Worm (Caenorhabditis elegans): Measurements from ENCODE around the gene T25D3.3.

The T25D3.3 gene

ce11 chrII:111267-111666 is 41.1 kb upstream of the T25D3.3 start, which contains the start of gene C50D2.1:
Gene C50D2.1 (plus strand): TSS chrII:111567.
- no peak for TF ChIP-seq lin-39 (tag; optimal IDR thresholded peaks at IDR 0.05)
- no peak for TF ChIP-seq elt-1 (tag; optimal IDR thresholded peaks at IDR 0.05)
- no peak for TF ChIP-seq sem-4 (tag; optimal IDR thresholded peaks at IDR 0.05)
- no peak for TF ChIP-seq nhr-10 (tag; optimal IDR thresholded peaks at IDR 0.05)
- TF ChIP-seq unc-55 (GFP tag; optimal IDR thresholded peaks at IDR 0.05) = no peak

ce11 chrII:112231-112630 is 40.2 kb upstream of the T25D3.3 start:
- TF ChIP-seq dmd-4 (tag; optimal IDR thresholded peaks at IDR 0.05) (no peak), zag-1 (tag; optimal IDR thresholded peaks at IDR 0.05) (no peak), sma-3 (GFP tag; optimal IDR thresholded peaks at IDR 0.05) (peak; percentile 28), mbf-1 (tag; optimal IDR thresholded peaks at IDR 0.05) (no peak), nhr-129 (tag; optimal IDR thresholded peaks at IDR 0.05) (peak; percentile 15)

- no peak for TF ChIP-seq nhr-10 (tag; optimal IDR thresholded peaks at IDR 0.05)
- no peak for TF ChIP-seq nhr-237 (tag; optimal IDR thresholded peaks at IDR 0.05)
- TF ChIP-seq F13H6.1 (tag; optimal IDR thresholded peaks at IDR 0.05) = no peak
- TF ChIP-seq nhr-12 (tag; optimal IDR thresholded peaks at IDR 0.05) = no peak
- TF ChIP-seq mbf-1 (tag; optimal IDR thresholded peaks at IDR 0.05) = no peak
- no peak for TF ChIP-seq unc-39 (tag; optimal IDR thresholded peaks at IDR 0.05)
- no peak for TF ChIP-seq nhr-25 (tag; optimal IDR thresholded peaks at IDR 0.05)
- TF ChIP-seq unc-55 (GFP tag; optimal IDR thresholded peaks at IDR 0.05) = no peak
- no peak for TF ChIP-seq nhr-11 (tag; optimal IDR thresholded peaks at IDR 0.05)
Observed at ce11 chrII:116916-117315, 35.5 kb upstream of the T25D3.3 start, which contains the start of gene srt-54. Gene srt-54 (plus strand): TSS chrII:117216.

DNA sequence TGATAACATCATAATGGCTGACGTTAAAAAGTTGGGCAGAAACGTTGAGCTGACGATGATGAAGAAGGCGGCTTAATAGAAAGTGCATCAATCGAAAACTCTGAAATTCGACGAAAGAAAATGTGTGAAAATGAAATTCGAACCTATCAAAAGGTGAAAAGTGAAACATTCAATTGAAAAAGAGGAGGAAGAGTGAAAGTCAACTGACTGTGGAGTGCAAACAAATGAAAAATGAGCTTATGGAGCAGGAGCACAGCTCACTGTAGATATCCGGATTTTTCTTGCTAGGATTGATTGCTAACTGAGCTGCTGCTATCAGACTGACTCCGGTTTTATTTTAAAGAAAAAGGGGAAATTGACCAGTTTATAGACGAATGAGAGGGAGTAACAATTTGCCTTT is 31.3 kb upstream of the T25D3.3 start, which contains the start of gene K10B4.3:
Gene K10B4.3 (minus strand): TSS at position 101 of the 400 bp plus-strand sequence.
- TF ChIP-seq Y55F3AM.14 (GFP tag; optimal IDR thresholded peaks at IDR 0.05) = no peak
- no peak for TF ChIP-seq ztf-4 (tag; optimal IDR thresholded peaks at IDR 0.05)
- no peak for TF ChIP-seq lin-39 (tag; optimal IDR thresholded peaks at IDR 0.05)
- TF ChIP-seq unc-39 (tag; optimal IDR thresholded peaks at IDR 0.05) = no peak
- TF ChIP-seq unc-55 (GFP tag; optimal IDR thresholded peaks at IDR 0.05) = no peak
- no peak for TF ChIP-seq nhr-23 (tag; optimal IDR thresholded peaks at IDR 0.05)

DNA sequence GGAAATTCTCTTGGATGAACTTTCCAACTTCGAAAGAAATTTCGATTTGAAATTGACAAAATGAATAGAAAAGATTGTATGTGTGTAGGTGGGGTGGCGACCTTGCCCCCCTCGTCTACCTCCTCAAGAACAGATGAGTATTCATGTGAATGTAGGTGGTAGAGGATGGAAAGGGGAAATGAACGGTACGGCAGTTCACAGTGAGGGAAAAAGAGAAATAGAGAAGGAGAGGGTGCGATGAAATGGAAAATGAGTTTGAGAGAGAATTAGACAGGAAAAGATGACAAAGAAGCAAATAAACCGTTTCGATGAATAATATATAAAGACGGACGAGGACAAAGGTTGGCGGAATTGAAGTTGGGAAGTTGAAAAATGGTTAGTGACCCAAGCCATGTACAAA is 30.4 kb upstream of the T25D3.3 start:
- TF ChIP-seq fos-1 (tag; optimal IDR thresholded peaks at IDR 0.05) = peak; percentile 35
- no peak for TF ChIP-seq ceh-16 (tag; optimal IDR thresholded peaks at IDR 0.05)
- peak; percentile 8 for TF ChIP-seq C34F6.9 (tag; optimal IDR thresholded peaks at IDR 0.05)
- TF ChIP-seq nhr-21 (tag; optimal IDR thresholded peaks at IDR 0.05) = no peak
- TF ChIP-seq sma-3 (GFP tag; optimal IDR thresholded peaks at IDR 0.05) = peak; percentile 13

DNA sequence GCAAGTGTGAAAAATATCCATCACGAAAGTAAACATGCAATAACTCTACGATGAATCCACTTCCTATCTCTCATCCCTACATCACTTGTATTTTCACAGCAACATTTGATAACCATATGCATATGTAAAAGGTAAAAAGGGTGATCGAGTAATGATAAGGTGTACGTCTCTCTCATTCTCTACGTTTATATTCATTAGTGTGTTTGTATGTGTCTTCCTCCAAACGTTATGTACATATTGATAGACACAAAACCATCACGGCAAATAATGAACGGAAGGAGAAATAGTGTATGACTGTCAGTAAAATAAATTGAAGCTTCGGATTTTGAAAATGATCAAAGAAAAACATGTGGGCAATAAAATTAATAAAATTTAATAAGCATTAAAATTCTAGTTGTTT is 29.9 kb upstream of the T25D3.3 start:
- TF ChIP-seq fos-1 (tag; optimal IDR thresholded peaks at IDR 0.05) (peak; percentile 88), nhr-129 (tag; optimal IDR thresholded peaks at IDR 0.05) (no peak), ceh-82 (tag; optimal IDR thresholded peaks at IDR 0.05) (no peak), nhr-10 (tag; optimal IDR thresholded peaks at IDR 0.05) (no peak), sma-9 (GFP tag; optimal IDR thresholded peaks at IDR 0.05) (no peak), sma-9 (tag; optimal IDR thresholded peaks at IDR 0.05) (no peak), nhr-237 (tag; optimal IDR thresholded peaks at IDR 0.05) (no peak), nhr-23 (tag; optimal IDR thresholded peaks at IDR 0.05) (no peak)

- TF ChIP-seq nhr-11 (tag; optimal IDR thresholded peaks at IDR 0.05) (no peak), mdl-1 (tag; optimal IDR thresholded peaks at IDR 0.05) (no peak), ztf-11 (tag; optimal IDR thresholded peaks at IDR 0.05) (no peak), fos-1 (tag; optimal IDR thresholded peaks at IDR 0.05) (no peak), ztf-1 (GFP tag; conservative IDR thresholded peaks at IDR 0.05) (no peak), lin-13 (GFP tag; optimal IDR thresholded peaks at IDR 0.05) (no peak), nhr-77 (tag; optimal IDR thresholded peaks at IDR 0.05) (no peak), snpc-4 (tag; optimal IDR thresholded peaks at IDR 0.05) (no peak), mab-5 (tag; optimal IDR thresholded peaks at IDR 0.05) (no peak), sma-9 (GFP tag; optimal IDR thresholded peaks at IDR 0.05) (no peak), sma-9 (tag; optimal IDR thresholded peaks at IDR 0.05) (no peak), ztf-4 (tag; optimal IDR thresholded peaks at IDR 0.05) (no peak), ZK546.5 (tag; optimal IDR thresholded peaks at IDR 0.05) (no peak), elt-3 (tag; optimal IDR thresholded peaks at IDR 0.05) (no peak), egl-27 (tag; optimal IDR thresholded peaks at IDR 0.05) (no peak), ceh-16 (tag; optimal IDR thresholded peaks at IDR 0.05) (no peak), lsy-2 (tag; optimal IDR thresholded peaks at IDR 0.05) (no peak)
Observed at ce11 chrII:124904-125303, 27.5 kb upstream of the T25D3.3 start, which contains the start of gene nmur-2. Gene nmur-2 (minus strand): TSS chrII:125004.
